Worm (Caenorhabditis elegans) whole organism, late embryonic: Measurements from ENCODE around the gene F38B7.17.

Experiments
- C08G9.2 ChIP-seq: sonication (generic microtip); optimal IDR thresholded peaks from 2 replicates; lab custom pipeline; 2016; ENCODE audit warnings: mild to moderate bottlenecking, missing genetic modification characterization, moderate library complexity, missing compliant biosample characterization
- C38D4.7 ChIP-seq: fragments of 200-800 bp; sonication (Bioruptor generic); optimal IDR thresholded peaks from 2 replicates; lab custom pipeline; 2018; ENCODE audit warnings: mild to moderate bottlenecking, missing genetic modification characterization, moderate library complexity, missing compliant biosample characterization
- F13H6.1 ChIP-seq: sonication (generic microtip); optimal IDR thresholded peaks from 2 replicates; lab custom pipeline; 2016; ENCODE audit warnings: missing genetic modification characterization, missing compliant biosample characterization
- K02D7.2 ChIP-seq: sonication (generic microtip); optimal IDR thresholded peaks from 2 replicates; lab custom pipeline; 2017; ENCODE audit warnings: mild to moderate bottlenecking, missing genetic modification characterization, missing compliant biosample characterization
- T23F11.4 ChIP-seq: fragments of 200-800 bp; sonication (Bioruptor generic); optimal IDR thresholded peaks from 2 replicates; lab custom pipeline; 2018; ENCODE audit warnings: mild to moderate bottlenecking, missing genetic modification characterization, missing compliant biosample characterization
- ahr-1 ChIP-seq: sonication (generic microtip); optimal IDR thresholded peaks from 2 replicates; lab custom pipeline; 2016; ENCODE audit warnings: missing genetic modification characterization, missing compliant biosample characterization
- ceh-2 ChIP-seq: sonication (generic microtip); optimal IDR thresholded peaks from 2 replicates; lab custom pipeline; 2016; ENCODE audit warnings: missing genotype, missing genetic modification characterization, missing compliant biosample characterization
- ceh-30 ChIP-seq: fragments of 150-350 bp; optimal IDR thresholded peaks from 2 replicates; lab custom pipeline; 2014; ENCODE audit warnings: missing biosample characterization, missing genetic modification characterization
- ceh-34 ChIP-seq: sonication (generic microtip); optimal IDR thresholded peaks from 2 replicates; lab custom pipeline; 2016; ENCODE audit warnings: mild to moderate bottlenecking, missing genetic modification characterization, missing compliant biosample characterization
- ceh-48 ChIP-seq: sonication (generic microtip); optimal IDR thresholded peaks from 2 replicates; lab custom pipeline; 2016; ENCODE audit warnings: missing genetic modification characterization, inconsistent platforms, missing compliant biosample characterization
- ceh-6 ChIP-seq: fragments of 200-800 bp; sonication (Bioruptor generic); optimal IDR thresholded peaks from 2 replicates; lab custom pipeline; 2018; ENCODE audit warnings: mild to moderate bottlenecking, missing genetic modification characterization, missing compliant biosample characterization
- dve-1 ChIP-seq: sonication (generic microtip); optimal IDR thresholded peaks from 2 replicates; lab custom pipeline; 2017; ENCODE audit warnings: antibody characterized with exemption, mild to moderate bottlenecking, missing genetic modification characterization, missing compliant biosample characterization
- elt-4 ChIP-seq: sonication (generic microtip); optimal IDR thresholded peaks from 2 replicates; lab custom pipeline; 2016; ENCODE audit warnings: missing genetic modification characterization, missing compliant biosample characterization
- eyg-1 ChIP-seq: sonication (generic microtip); optimal IDR thresholded peaks from 2 replicates; lab custom pipeline; 2016; ENCODE audit warnings: missing genotype, missing genetic modification characterization, missing compliant biosample characterization
- hlh-30 ChIP-seq: sonication (generic microtip); optimal IDR thresholded peaks from 2 replicates; lab custom pipeline; 2017; ENCODE audit warnings: antibody characterized with exemption, missing genetic modification characterization, missing compliant biosample characterization; ENCODE audit not compliant: insufficient read depth
- hlh-6 ChIP-seq: sonication (generic microtip); optimal IDR thresholded peaks from 2 replicates; lab custom pipeline; 2016; ENCODE audit warnings: missing genotype, missing genetic modification characterization, missing compliant biosample characterization
- hlh-8 ChIP-seq: sonication (generic microtip); optimal IDR thresholded peaks from 2 replicates; lab custom pipeline; 2016; ENCODE audit warnings: missing genotype, missing genetic modification characterization, missing compliant biosample characterization
- lin-11 ChIP-seq: fragments of 200-800 bp; sonication (Bioruptor generic); optimal IDR thresholded peaks from 2 replicates; lab custom pipeline; 2018; ENCODE audit warnings: mild to moderate bottlenecking, missing genetic modification characterization, missing compliant biosample characterization
- madf-2 ChIP-seq: sonication (generic microtip); optimal IDR thresholded peaks from 2 replicates; lab custom pipeline; 2017; ENCODE audit warnings: missing genetic modification characterization, missing compliant biosample characterization
- nhr-232 ChIP-seq: sonication (generic microtip); optimal IDR thresholded peaks from 2 replicates; lab custom pipeline; 2016; ENCODE audit warnings: missing genetic modification characterization, missing compliant biosample characterization
- npax-4 ChIP-seq: sonication (generic microtip); optimal IDR thresholded peaks from 2 replicates; lab custom pipeline; 2016; ENCODE audit warnings: missing genetic modification characterization, missing compliant biosample characterization
- odd-2 ChIP-seq: sonication (generic microtip); optimal IDR thresholded peaks from 2 replicates; lab custom pipeline; 2017; ENCODE audit warnings: antibody characterized with exemption, mild to moderate bottlenecking, missing genetic modification characterization, missing compliant biosample characterization
- pat-9 ChIP-seq: fragments of 200-800 bp; sonication (Bioruptor generic); optimal IDR thresholded peaks from 2 replicates; lab custom pipeline; 2018; ENCODE audit warnings: mild to moderate bottlenecking, missing genetic modification characterization, moderate library complexity, missing compliant biosample characterization
- pax-1 ChIP-seq: fragments of 150-350 bp; optimal IDR thresholded peaks from 2 replicates; lab custom pipeline; 2014; ENCODE audit warnings: missing biosample characterization, missing genetic modification characterization
- pha-4 ChIP-seq: fragments of 150-350 bp; optimal IDR thresholded peaks from 2 replicates; lab custom pipeline; 2018; ENCODE audit warnings: missing biosample characterization, missing genetic modification reagents, missing genetic modification characterization
- pqm-1 ChIP-seq: sonication (generic microtip); optimal IDR thresholded peaks from 2 replicates; lab custom pipeline; 2016; ENCODE audit warnings: missing genetic modification characterization, missing compliant biosample characterization
- pros-1 ChIP-seq: fragments of 150-350 bp; optimal IDR thresholded peaks from 2 replicates; lab custom pipeline; 2014; ENCODE audit warnings: missing biosample characterization, missing genetic modification reagents, missing genetic modification characterization
- ref-2 ChIP-seq: sonication (generic microtip); optimal IDR thresholded peaks from 2 replicates; lab custom pipeline; 2016; ENCODE audit warnings: missing genetic modification characterization, missing compliant biosample characterization
- rnt-1 ChIP-seq: sonication (generic microtip); optimal IDR thresholded peaks from 2 replicates; lab custom pipeline; 2016; ENCODE audit warnings: missing genetic modification characterization, missing compliant biosample characterization
- sox-2 ChIP-seq: fragments of 200-800 bp; sonication (Bioruptor generic); IDR thresholded peaks from 2 replicates; pipeline ENCODE4 v1.3.6; 2022; ENCODE audit warnings: missing genetic modification reagents, missing genetic modification characterization, missing compliant biosample characterization
- sox-4 ChIP-seq: sonication (generic microtip); optimal IDR thresholded peaks from 2 replicates; lab custom pipeline; 2017; ENCODE audit warnings: mild to moderate bottlenecking, missing genetic modification characterization, inconsistent platforms, missing compliant biosample characterization
- tbx-2 ChIP-seq: sonication (generic microtip); optimal IDR thresholded peaks from 2 replicates; lab custom pipeline; 2016; ENCODE audit warnings: missing genetic modification characterization, missing compliant biosample characterization
- unc-3 ChIP-seq, 2 experiments: fragments of 200-800 bp in 1 of 2; sonication (Bioruptor generic) in 1 of 2; sonication (generic microtip) in 1 of 2; conservative IDR thresholded peaks in 1 of 2; optimal IDR thresholded peaks in 1 of 2; 2 replicates each; pipeline versions ENCODE4 v1.3.6 to Lab custom; 2016 to 2022; ENCODE audit warnings: missing compliant biosample characterization in 2 of 2, missing genetic modification characterization in 2 of 2, missing genetic modification reagents in 1 of 2
- unc-42 ChIP-seq: sonication (generic microtip); optimal IDR thresholded peaks from 2 replicates; lab custom pipeline; 2016; ENCODE audit warnings: missing genotype, missing genetic modification characterization, missing compliant biosample characterization
- unc-55 ChIP-seq: sonication (generic microtip); optimal IDR thresholded peaks from 2 replicates; lab custom pipeline; 2017; ENCODE audit warnings: missing biosample characterization, missing genetic modification reagents, missing genetic modification characterization
- ztf-16 ChIP-seq: sonication (generic microtip); optimal IDR thresholded peaks from 2 replicates; lab custom pipeline; 2017; ENCODE audit warnings: missing genetic modification characterization, missing compliant biosample characterization

F38B7.17 gene

DNA sequence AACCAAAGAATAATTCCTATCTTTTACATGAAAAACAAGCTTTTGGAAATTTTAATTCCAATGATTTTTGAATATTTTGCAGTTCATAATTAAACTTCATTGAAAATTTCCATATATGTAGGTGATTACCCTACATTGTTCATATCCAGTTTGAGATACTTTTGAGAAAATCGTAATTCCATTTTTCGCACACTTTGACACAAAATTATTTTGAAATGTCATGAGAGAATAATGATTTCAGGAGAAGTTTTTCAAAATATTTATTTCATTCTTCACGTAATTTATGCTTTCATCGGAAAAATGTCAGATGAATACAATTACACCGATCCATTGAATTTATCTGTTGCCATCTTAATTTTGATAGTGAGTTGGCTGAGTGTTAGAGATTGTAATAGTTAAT is 34.4 kb upstream of the F38B7.17 start, which contains the start of gene srx-88:
Gene srx-88, plus strand, starts transcription at position 301 of the 400 bp plus-strand sequence.
- TF ChIP-seq hlh-8 (tag; lab: Kevin White, UChicago) (no peak), madf-2 (tag; lab: Kevin White, UChicago) (no peak), T23F11.4 (GFP tag; lab: Kevin White, UChicago) (no peak), rnt-1 (tag; lab: Kevin White, UChicago) (no peak), pax-1 (tag; lab: Kevin White, UChicago) (no peak), nhr-232 (no peak), unc-55 (no peak), ref-2 (tag; lab: Kevin White, UChicago) (no peak), hlh-30 (tag; lab: Kevin White, UChicago) (no peak), hlh-6 (tag; lab: Kevin White, UChicago) (no peak), ceh-48 (no peak), C08G9.2 (tag; lab: Kevin White, UChicago) (no peak), pha-4 (tag; lab: Kevin White, UChicago) (no peak), sox-2 (GFP tag; lab: Robert Waterston, UW) (no peak), unc-3 (GFP tag; conservative IDR thresholded peaks at IDR 0.05; lab: Robert Waterston, UW) (no peak), unc-3 (tag; optimal IDR thresholded peaks at IDR 0.05; lab: Kevin White, UChicago) (no peak), F13H6.1 (no peak), lin-11 (no peak)

DNA sequence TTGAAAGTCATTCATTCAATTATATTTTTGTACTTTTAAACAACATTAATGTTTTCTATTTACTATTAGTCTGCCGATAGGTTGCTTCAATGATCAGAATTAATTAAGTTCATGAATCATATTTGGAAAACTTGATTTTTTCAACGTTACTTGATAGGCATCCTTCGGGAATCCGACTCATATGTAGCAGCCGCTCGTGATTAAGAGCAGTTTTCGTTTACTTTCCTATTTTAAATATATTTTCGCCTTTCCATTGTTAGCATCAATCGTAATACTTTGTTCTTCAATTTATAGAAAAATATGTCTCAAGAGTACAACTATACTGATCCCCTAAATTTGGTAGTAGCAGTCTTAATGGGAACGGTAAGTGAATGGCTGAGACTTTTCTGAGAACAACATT is 32.1 kb upstream of the F38B7.17 start, which contains the start of gene srx-90:
Gene srx-90, plus strand, starts transcription at position 301 of the 400 bp plus-strand sequence.
- TF ChIP-seq pros-1 (tag; lab: Kevin White, UChicago) = no peak
- TF ChIP-seq sox-4 (tag; lab: Kevin White, UChicago) = no peak
- TF ChIP-seq ceh-6 (GFP tag; lab: Kevin White, UChicago) = no peak
- TF ChIP-seq ahr-1 (tag; lab: Kevin White, UChicago) = no peak

DNA sequence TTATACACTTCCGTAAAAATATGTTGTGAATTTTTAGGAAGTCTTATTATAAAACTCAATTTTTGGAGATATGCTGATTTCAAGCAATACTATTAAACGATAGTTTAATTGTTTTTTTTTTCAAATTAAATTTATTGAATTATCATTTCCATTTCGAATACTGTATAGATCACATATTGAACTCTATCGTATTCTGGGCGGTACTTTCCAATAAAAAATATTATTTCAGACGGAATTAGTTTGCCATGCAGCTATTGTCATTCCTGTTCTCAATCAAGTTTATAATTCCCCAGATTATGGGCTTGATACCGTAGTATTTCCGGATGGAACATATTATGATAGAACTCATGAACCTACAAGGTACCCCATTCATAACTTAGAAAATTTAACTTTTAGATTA is 25.8 kb upstream of the F38B7.17 start:
- TF ChIP-seq pqm-1 (tag; lab: Kevin White, UChicago) = no peak
- no peak for TF ChIP-seq eyg-1
- no peak for TF ChIP-seq pat-9 (tag; lab: Kevin White, UChicago)
- no peak for TF ChIP-seq ztf-16 (tag; lab: Kevin White, UChicago)
- no peak for TF ChIP-seq ahr-1 (tag; lab: Kevin White, UChicago)
- TF ChIP-seq unc-42 (tag; lab: Kevin White, UChicago) = no peak
- TF ChIP-seq ceh-34 (tag; lab: Kevin White, UChicago) = no peak
- TF ChIP-seq hlh-6 (tag; lab: Kevin White, UChicago) = no peak
- TF ChIP-seq C38D4.7 = no peak
- no peak for TF ChIP-seq npax-4 (tag; lab: Kevin White, UChicago)
- no peak for TF ChIP-seq odd-2 (tag; lab: Kevin White, UChicago)
- TF ChIP-seq pros-1 (tag; lab: Kevin White, UChicago) = no peak
- TF ChIP-seq elt-4 (tag; lab: Kevin White, UChicago) = no peak
- no peak for TF ChIP-seq tbx-2 (tag; lab: Kevin White, UChicago)
- no peak for TF ChIP-seq K02D7.2 (tag; lab: Kevin White, UChicago)
- TF ChIP-seq ref-2 (tag; lab: Kevin White, UChicago) = no peak
- TF ChIP-seq ceh-30 (tag; lab: Kevin White, UChicago) = no peak
- no peak for TF ChIP-seq ceh-2
- no peak for TF ChIP-seq dve-1 (tag; lab: Kevin White, UChicago)
